Worm (Caenorhabditis elegans) whole organism, midembryonic: Measurements from ENCODE around the gene C05C10.8.

Experiments used
- cog-1 ChIP-seq: sonication (generic microtip); optimal IDR thresholded peaks from 2 replicates; lab custom pipeline; 2016; ENCODE audit warnings: missing genetic modification characterization, missing compliant biosample characterization
- klf-2 ChIP-seq: fragments of 200-800 bp; sonication (Bioruptor generic); conservative IDR thresholded peaks from 2 replicates; pipeline ENCODE4 v1.3.6; 2022; ENCODE audit warnings: missing genetic modification reagents, missing genetic modification characterization, missing compliant biosample characterization
- ztf-23 ChIP-seq: fragments of 200-800 bp; sonication (Bioruptor generic); IDR thresholded peaks from 2 replicates; pipeline ENCODE4 v1.3.6; 2022; ENCODE audit warnings: missing genetic modification reagents, missing genetic modification characterization, missing compliant biosample characterization

DNA sequence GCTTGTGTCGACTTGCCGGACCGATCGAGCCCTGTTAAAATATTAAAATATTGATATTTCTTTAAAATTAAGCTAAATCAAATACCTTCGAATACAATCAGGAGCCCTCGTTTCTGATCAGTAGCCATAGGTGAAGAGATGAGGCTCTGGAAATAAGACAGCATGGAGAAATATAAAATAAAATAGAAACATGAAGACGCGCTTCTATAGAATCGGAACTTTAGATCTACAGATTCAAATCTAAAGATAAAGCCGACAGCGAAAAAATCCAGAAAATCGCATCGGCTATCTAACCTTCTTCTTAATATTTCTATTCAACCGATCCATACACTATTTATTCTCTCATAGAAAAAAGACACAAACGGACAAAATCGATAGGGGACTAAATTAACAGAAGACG is 49.1 kb upstream of the C05C10.8 start, which contains the start of gene dtmk-1:
- TF ChIP-seq ztf-23 (GFP tag; lab: Robert Waterston, UW) (no peak), klf-2 (GFP tag; lab: Robert Waterston, UW) (no peak), cog-1 (no peak)
